Fruit fly (Drosophila melanogaster): Measurements from ENCODE around the gene SP1173.

The SP1173 gene

dm6 chr3L:6703368-6703807 is at the start of gene SP1173:
SP1173 (minus strand) TSS chr3L:6703521.
- no peak for TF ChIP-seq Jra (GFP tag; optimal IDR thresholded peaks at IDR 0.05)
- TF ChIP-seq dl (GFP tag; optimal IDR thresholded peaks at IDR 0.05; ENCODE audit: insufficient read depth in 1 of 2, partially characterized antibody in 2 of 2): peak in 1 of 2 experiments; percentile 16
- TF ChIP-seq GATAd (GFP tag; optimal IDR thresholded peaks at IDR 0.05): no peak
- TF ChIP-seq Vsx2 (GFP tag; optimal IDR thresholded peaks at IDR 0.05; ENCODE audit: partially characterized antibody): peak; percentile 26
- peak; percentile 78 for TF ChIP-seq Myc (optimal IDR thresholded peaks at IDR 0.05)
- TF ChIP-seq lola (GFP tag; optimal IDR thresholded peaks at IDR 0.05): no peak
- TF ChIP-seq N (GFP tag; optimal IDR thresholded peaks at IDR 0.05): peak; percentile 40
- TF ChIP-seq Dif (GFP tag; optimal IDR thresholded peaks at IDR 0.05; ENCODE audit: partially characterized antibody): peak; percentile 29

DNA sequence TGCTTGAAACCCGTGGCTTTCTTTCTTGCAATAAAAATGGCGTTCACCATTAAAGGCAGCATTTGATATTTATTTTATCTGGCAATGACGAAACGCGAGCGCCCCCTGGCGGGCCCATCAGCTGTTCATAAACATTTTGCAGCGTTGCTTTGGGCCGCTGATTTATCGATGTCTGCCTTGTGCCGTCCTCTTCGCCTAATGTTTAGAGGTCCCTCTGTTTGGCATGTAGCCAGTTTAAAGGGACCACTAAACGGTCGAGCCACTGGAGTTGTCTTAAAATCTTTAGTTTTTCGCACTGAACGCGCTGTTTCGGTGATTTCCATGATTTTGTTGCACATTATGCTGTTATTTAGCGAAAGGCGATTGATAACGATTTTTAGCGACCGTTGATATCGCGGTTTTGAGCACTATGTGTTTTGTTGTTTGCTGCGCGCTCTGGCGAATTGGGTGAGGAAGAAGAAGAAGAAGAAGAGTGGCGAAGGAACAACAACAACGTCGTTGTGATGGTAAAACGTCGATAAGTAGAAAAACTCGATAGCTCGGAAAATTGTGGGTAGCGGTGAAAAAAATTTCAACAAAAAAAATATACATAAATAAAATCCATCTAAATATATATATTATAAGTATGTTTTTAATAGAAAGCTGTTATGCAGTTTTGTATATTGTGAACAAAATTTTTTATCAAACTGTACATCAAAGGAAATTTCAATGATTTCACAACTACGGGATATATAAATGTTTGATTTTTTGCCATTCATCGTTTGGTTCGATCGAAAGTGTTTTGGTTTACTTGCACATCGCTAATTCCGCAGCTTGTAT is 49.2 kb upstream of the SP1173 start, which contains the start of the genes velo and Sbds:
Gene velo, minus strand, starts transcription at position 475 of the 819 bp plus-strand sequence.
Gene Sbds, plus strand, starts transcription at position 636 of the 819 bp plus-strand sequence.
- TF ChIP-seq sv (GFP tag; optimal IDR thresholded peaks at IDR 0.05) (peak; percentile 15), CrebA (GFP tag; optimal IDR thresholded peaks at IDR 0.05; ENCODE audit: borderline replicate concordance) (no peak), br (GFP tag; optimal IDR thresholded peaks at IDR 0.05) (peak; percentile 3), Rel (GFP tag; optimal IDR thresholded peaks at IDR 0.05) (peak; percentile 22), Rel (tag; optimal IDR thresholded peaks at IDR 0.05) (peak; percentile 88), OdsH (GFP tag; optimal IDR thresholded peaks at IDR 0.05) (peak; percentile 32), psq (GFP tag; optimal IDR thresholded peaks at IDR 0.05) (peak; percentile 97), Mio (GFP tag; optimal IDR thresholded peaks at IDR 0.05) (no peak), dmrt93B (GFP tag; optimal IDR thresholded peaks at IDR 0.05) (peak; percentile 31), Hr83 (GFP tag; optimal IDR thresholded peaks at IDR 0.05; ENCODE audit: poor library complexity, severe bottlenecking) (peak; percentile 77), Hnf4 (GFP tag; optimal IDR thresholded peaks at IDR 0.05) (no peak), dl (GFP tag; optimal IDR thresholded peaks at IDR 0.05; ENCODE audit: insufficient read depth in 1 of 2, partially characterized antibody in 2 of 2) (no peak), CG32264 (GFP tag; optimal IDR thresholded peaks at IDR 0.05) (no peak), Dif (GFP tag; optimal IDR thresholded peaks at IDR 0.05; ENCODE audit: partially characterized antibody) (no peak), Myc (optimal IDR thresholded peaks at IDR 0.05) (peak; percentile 45), sage (GFP tag; optimal IDR thresholded peaks at IDR 0.05) (peak; percentile 30), h (GFP tag; optimal IDR thresholded peaks at IDR 0.05) (peak; percentile 25), foxo (GFP tag; optimal IDR thresholded peaks at IDR 0.05) (peak in 1 of 2 experiments; percentile 67), CG9705 (GFP tag; optimal IDR thresholded peaks at IDR 0.05) (peak; percentile 41), rgr (GFP tag; optimal IDR thresholded peaks at IDR 0.05) (peak; percentile 64), Sp1 (GFP tag; optimal IDR thresholded peaks at IDR 0.05) (peak; percentile 54), Jra (GFP tag; optimal IDR thresholded peaks at IDR 0.05) (peak; percentile 47), woc (GFP tag; optimal IDR thresholded peaks at IDR 0.05) (peak; percentile 5), HLH106 (tag; optimal IDR thresholded peaks at IDR 0.05) (peak; percentile 67)

- TF ChIP-seq Dfd (GFP tag; optimal IDR thresholded peaks at IDR 0.05) (peak; percentile 95), h (GFP tag; optimal IDR thresholded peaks at IDR 0.05) (no peak)
These were observed 47.5 kb upstream of the SP1173 start for dm6 chr3L:6750835-6751234.

DNA sequence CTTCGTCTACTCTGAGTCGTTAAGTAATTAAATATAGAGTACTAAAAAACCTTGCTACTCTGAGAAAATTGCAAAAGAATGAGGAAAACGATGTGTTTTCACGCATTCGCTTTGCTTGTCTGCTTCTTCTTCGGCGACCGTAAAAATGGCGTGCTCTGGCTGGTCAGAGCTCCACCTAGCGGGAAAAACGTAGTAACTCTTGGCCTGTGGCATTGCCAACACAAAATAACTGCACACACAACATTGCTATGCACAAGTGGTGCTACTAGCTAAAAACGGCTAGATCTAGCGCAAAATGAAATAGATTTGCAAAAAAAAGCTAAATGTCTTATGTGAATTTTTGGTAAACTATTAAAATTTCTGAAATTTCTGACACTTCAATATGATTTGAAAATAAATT is 43.8 kb upstream of the SP1173 start:
- TF ChIP-seq CG9705 (GFP tag; optimal IDR thresholded peaks at IDR 0.05) (peak; percentile 10), pan (optimal IDR thresholded peaks at IDR 0.05) (no peak), ey (GFP tag; optimal IDR thresholded peaks at IDR 0.05) (peak; percentile 38), CG32264 (GFP tag; optimal IDR thresholded peaks at IDR 0.05) (no peak), HLH106 (tag; optimal IDR thresholded peaks at IDR 0.05) (peak; percentile 53), Mio (GFP tag; optimal IDR thresholded peaks at IDR 0.05) (no peak), Abd-B (GFP tag; optimal IDR thresholded peaks at IDR 0.05) (no peak), dsf (GFP tag; optimal IDR thresholded peaks at IDR 0.05; ENCODE audit: borderline replicate concordance) (no peak), OdsH (GFP tag; optimal IDR thresholded peaks at IDR 0.05) (peak; percentile 41), CrebA (GFP tag; optimal IDR thresholded peaks at IDR 0.05; ENCODE audit: borderline replicate concordance) (no peak), dmrt93B (GFP tag; optimal IDR thresholded peaks at IDR 0.05) (peak; percentile 0), Hr83 (GFP tag; optimal IDR thresholded peaks at IDR 0.05; ENCODE audit: poor library complexity, severe bottlenecking) (peak; percentile 51), Sp1 (GFP tag; optimal IDR thresholded peaks at IDR 0.05) (peak; percentile 46), sage (GFP tag; optimal IDR thresholded peaks at IDR 0.05) (no peak), rgr (GFP tag; optimal IDR thresholded peaks at IDR 0.05) (peak; percentile 59), Hnf4 (GFP tag; optimal IDR thresholded peaks at IDR 0.05) (peak; percentile 53), Dfd (GFP tag; optimal IDR thresholded peaks at IDR 0.05) (no peak), jim (GFP tag; optimal IDR thresholded peaks at IDR 0.05) (no peak), br (GFP tag; optimal IDR thresholded peaks at IDR 0.05) (peak; percentile 16), psq (GFP tag; optimal IDR thresholded peaks at IDR 0.05) (peak; percentile 85), GATAd (GFP tag; optimal IDR thresholded peaks at IDR 0.05) (no peak), foxo (GFP tag; optimal IDR thresholded peaks at IDR 0.05) (peak in 1 of 2 experiments; percentile 67), h (GFP tag; optimal IDR thresholded peaks at IDR 0.05) (peak; percentile 49), Myc (optimal IDR thresholded peaks at IDR 0.05) (peak; percentile 90), Hr78 (GFP tag; optimal IDR thresholded peaks at IDR 0.05) (no peak), dl (GFP tag; optimal IDR thresholded peaks at IDR 0.05; ENCODE audit: insufficient read depth in 1 of 2, partially characterized antibody in 2 of 2) (no peak), tai (GFP tag; optimal IDR thresholded peaks at IDR 0.05) (no peak), sv (GFP tag; optimal IDR thresholded peaks at IDR 0.05) (no peak), brk (GFP tag; optimal IDR thresholded peaks at IDR 0.05) (no peak), Jra (GFP tag; optimal IDR thresholded peaks at IDR 0.05) (peak; percentile 3), N (GFP tag; optimal IDR thresholded peaks at IDR 0.05) (no peak), fru (GFP tag; optimal IDR thresholded peaks at IDR 0.05) (peak; percentile 51)
